Fruit fly (Drosophila melanogaster) ovary, adult (tissue): ENCODE measurements around the gene crol.

Experiments used
- CG17801 ChIP-seq: fragments of 200-800 bp; optimal IDR thresholded peaks from 2 replicates; lab custom pipeline; 2019; ENCODE audit warnings: missing biosample characterization, mild to moderate bottlenecking, missing genetic modification characterization, moderate library complexity; ENCODE audit not compliant: partially characterized antibody

Gene crol

DNA sequence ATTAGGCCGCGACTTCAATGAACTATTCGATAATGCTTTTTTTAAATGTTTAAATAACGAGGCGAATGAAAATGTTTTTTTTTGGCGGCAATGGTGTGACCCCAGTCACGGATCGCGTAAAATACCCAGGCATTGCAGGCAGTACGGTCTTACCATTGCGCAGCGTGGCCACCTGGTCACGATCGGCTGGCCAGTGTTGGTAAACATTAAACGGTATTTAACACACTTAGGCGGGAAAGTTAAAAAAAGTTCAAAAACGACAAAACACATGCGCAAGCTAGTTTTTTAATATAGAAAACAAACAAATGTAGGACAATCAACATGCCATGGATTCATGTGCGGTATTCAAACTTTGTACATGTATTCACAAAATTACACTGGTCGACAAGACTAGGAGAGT is 20.0 kb upstream of the crol start, which contains the start of gene esc:
Gene esc (minus strand): TSS at position 129 of the 400 bp plus-strand sequence.
- no peak for TF ChIP-seq CG17801 (GFP tag; lab: Kevin White, UChicago)

DNA sequence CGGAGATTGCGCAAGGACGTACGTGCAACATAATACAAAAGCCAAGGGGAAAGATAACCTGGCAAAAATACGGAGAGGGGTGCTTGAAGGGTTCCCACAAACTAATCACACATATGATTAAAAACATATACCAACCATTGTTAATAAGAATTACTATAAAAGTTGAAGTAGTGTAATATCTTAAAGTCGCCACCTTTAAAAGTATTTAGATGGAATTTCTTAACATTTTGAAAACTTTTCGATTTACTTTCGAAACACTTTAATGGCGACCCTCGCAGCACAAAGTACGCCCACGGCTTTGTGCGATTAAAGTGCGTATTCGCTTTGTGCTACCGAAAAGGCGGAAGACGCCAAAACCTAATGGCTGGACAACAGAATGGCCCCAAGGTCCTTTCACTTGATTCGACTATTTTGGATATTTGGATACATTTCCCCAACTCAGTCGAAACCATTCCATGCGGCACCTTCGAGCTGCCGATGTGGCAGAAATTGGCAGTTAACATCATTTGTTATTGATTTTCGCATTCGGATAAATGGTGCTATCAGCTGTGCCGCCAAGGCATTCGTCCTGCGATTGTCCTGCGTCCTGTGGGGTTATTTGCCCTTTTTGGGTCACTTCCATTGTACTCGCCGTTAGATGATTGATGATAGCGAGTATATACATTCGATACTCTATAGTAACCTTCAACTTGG is 14.4 kb upstream of the crol start:
- no peak for TF ChIP-seq CG17801 (GFP tag; lab: Kevin White, UChicago)

dm6 chr2L:11816376-11816775 is 7.1 kb upstream of the crol start:
- TF ChIP-seq CG17801 (GFP tag; lab: Kevin White, UChicago): no peak

dm6 chr2L:11813665-11814087 is 4.4 kb upstream of the crol start, which contains the start of gene CycY:
TSS of gene CycY (minus strand) at chr2L:11813780.
- no peak for TF ChIP-seq CG17801 (GFP tag; lab: Kevin White, UChicago)

DNA sequence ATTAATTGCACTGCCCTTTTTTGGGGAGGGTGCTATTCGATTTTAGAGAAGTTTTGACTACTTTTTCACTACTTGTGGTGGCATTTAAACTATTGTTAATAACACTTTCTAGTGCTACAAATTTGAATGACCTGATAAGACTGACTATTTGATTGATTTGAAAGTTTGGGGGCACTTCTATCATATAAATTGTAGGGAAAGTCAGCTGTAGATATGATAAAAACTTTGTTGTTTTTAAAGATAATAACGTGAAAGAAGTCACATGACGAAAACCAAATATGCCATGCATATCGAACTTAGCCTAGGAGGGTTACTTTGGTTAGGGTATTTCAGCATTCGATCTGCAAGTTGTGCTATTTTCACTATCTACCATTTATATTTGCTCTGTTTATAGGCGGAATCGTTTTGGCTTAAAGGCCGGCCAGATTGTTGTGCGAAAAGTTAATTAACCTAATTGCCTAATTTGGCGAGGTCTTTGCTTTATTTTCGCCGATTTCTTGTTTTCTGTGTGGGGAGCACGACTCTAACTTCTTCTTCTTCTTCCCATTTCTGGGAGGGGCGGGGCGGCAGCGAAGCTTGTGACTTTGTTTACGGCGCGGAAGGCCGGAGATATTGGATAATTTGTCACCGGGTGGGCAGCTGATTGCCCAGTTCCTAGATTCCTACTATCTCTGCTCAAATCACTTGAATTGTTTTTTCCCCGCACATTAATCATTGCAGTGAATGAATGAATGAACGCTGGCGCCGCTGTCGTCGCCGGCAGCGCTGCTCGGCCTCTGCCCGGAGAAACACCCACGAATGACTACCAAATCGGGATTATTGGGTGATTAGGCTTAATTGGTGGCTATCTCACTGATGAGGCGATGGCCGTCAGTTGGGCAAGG is 3.8 kb upstream of the crol start:
- TF ChIP-seq CG17801 (GFP tag; lab: Kevin White, UChicago): no peak

- no peak for TF ChIP-seq CG17801 (GFP tag; lab: Kevin White, UChicago)
These were observed 585 bp upstream of the crol start for dm6 chr2L:11809823-11810222.

- no peak for TF ChIP-seq CG17801 (GFP tag; lab: Kevin White, UChicago)
These were observed 924 bp downstream of the crol start for dm6 chr2L:11808327-11808701.

DNA sequence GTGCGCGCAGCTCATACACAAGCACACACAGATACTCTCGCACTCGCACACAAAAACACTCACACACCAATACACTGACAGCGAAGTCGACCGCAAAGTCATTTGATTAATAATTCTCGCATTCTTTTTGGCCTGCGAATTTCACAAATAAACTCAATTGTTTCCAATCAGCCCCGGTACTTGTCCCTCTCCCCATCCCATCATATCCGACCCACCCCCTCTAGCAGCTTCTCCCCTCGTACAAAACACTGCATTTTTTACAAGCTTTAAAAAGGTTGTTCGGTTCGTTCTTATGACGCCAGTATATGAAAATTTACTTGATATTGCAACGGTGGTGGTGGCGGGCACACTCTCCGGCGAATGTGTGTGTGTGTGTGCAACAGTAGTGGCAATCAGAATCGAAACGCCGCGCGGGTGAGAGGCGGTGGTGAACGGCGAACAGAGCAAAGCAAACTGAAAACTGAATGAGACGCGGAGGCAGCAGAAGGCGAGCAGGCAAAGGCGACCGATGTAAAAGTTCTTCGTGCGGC is 1.5 kb downstream of the crol start:
- peak; percentile 48 for TF ChIP-seq CG17801 (GFP tag; lab: Kevin White, UChicago)

DNA sequence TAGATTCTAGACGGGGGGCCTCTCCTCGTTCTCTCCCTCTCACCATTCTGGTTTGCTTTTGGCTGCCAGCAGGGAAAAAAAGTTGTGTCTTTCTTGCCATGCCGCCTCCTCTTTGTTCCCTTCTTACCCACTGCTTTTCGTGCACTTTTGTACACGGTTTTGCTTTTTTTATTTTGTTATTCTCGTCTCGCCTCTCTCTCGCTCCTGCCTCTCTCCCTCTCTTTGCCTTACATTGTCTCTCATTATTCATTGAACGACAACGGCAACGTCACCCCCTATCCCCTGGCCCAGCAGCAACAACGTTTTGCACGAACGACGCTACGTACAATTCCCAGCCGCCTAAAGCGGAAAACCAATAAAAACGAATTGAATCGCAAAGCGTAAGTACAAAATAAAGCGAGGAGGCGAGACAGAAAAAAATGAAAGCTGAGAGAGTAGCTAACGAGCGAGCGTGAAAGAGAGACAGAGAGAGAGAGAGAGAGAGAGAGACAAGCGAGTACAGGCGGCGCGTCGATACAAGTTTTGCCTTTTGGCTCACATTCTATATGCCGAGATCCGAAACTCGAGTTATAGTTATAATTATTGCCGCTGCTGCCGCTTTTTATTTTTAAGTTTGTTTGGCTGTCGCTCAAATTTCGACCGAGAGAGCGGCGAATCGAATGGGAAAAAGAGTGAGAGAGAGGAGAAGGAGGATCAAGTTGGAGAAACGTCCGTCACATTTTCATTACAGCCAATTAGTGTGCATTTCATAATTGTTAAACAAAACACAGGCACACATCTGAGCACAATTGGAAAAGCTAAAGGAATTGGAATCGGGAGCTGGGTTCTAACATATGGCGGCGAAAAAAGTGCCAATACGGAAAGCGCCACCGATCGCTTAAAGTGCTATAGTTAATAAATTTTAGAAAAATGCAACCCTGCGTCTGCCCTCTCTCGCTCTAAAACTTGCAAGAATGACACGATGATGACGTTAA is 2.2 kb downstream of the crol start:
- TF ChIP-seq CG17801 (GFP tag; lab: Kevin White, UChicago): peak; percentile 51

dm6 chr2L:11806022-11806700 is 3.1 kb downstream of the crol start:
- no peak for TF ChIP-seq CG17801 (GFP tag; lab: Kevin White, UChicago)

- TF ChIP-seq CG17801 (GFP tag; lab: Kevin White, UChicago): no peak
These were observed 4.8 kb downstream of the crol start for dm6 chr2L:11804228-11805044.

dm6 chr2L:11797127-11797526 is 12.1 kb downstream of the crol start:
- no peak for TF ChIP-seq CG17801 (GFP tag; lab: Kevin White, UChicago)

DNA sequence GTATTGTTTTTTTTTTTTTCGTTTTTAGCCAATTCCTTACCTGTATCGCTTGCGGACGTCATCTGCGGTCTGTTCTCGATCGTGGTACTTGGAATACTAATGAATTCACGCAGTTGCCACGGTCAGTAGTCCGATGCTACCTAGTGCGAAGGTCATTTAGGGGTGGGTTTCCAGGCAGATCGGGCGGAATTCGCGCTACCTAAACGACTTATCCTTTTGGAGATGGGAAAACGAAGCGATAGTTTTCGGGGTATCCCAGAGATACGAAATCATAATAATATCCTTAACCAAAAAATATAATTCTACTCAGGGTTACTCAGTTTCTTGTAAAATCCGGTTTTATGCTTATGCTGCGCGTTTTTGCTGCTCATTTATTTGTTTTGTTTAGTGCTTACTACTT is 15.3 kb downstream of the crol start, which contains the start of gene CG14937:
Gene CG14937 (minus strand): TSS at position 101 of the 400 bp plus-strand sequence.
- no peak for TF ChIP-seq CG17801 (GFP tag; lab: Kevin White, UChicago)
